Worm (Caenorhabditis elegans) whole organism, L4 larva: Measurements from ENCODE around the gene metl-18.

ENCODE experiments used
- ama-1 ChIP-seq: fragments of 150-350 bp; optimal IDR thresholded peaks from 2 replicates; lab custom pipeline; 2014; ENCODE audit warnings: inconsistent platforms, mixed read lengths
- dve-1 ChIP-seq: sonication (generic microtip); optimal IDR thresholded peaks from 2 replicates; lab custom pipeline; 2017; ENCODE audit warnings: antibody characterized with exemption, mild to moderate bottlenecking, missing genetic modification characterization, missing compliant biosample characterization; ENCODE audit not compliant: insufficient read depth
- egl-27 ChIP-seq: sonication (generic microtip); optimal IDR thresholded peaks from 3 replicates; lab custom pipeline; 2017; ENCODE audit warnings: missing biosample characterization, missing genetic modification reagents, missing genetic modification characterization
- lin-15B ChIP-seq: fragments of 150-350 bp; sonication (generic microtip); optimal IDR thresholded peaks from 3 replicates; lab custom pipeline; 2014; ENCODE audit warnings: missing biosample characterization, missing genetic modification characterization
- lin-39 ChIP-seq: fragments of 150-350 bp; optimal IDR thresholded peaks from 2 replicates; lab custom pipeline; 2014; ENCODE audit warnings: missing biosample characterization, missing genetic modification reagents, missing genetic modification characterization
- snpc-1.2 ChIP-seq: fragments of 200-800 bp; sonication (Bioruptor generic); IDR thresholded peaks from 2 replicates; pipeline ENCODE4 v1.3.6; 2022; ENCODE audit warnings: missing genetic modification reagents, missing genetic modification characterization, missing compliant biosample characterization

ce11 chrIII:3425438-3425837, at the start of gene metl-18:
- no peak for TF ChIP-seq dve-1
- no peak for TF ChIP-seq lin-15B (tag; lab: Kevin White, UChicago)
- no peak for TF ChIP-seq snpc-1.2
- TF ChIP-seq ama-1 (lab: Kevin White, UChicago): no peak
- no peak for TF ChIP-seq lin-39 (tag; lab: Kevin White, UChicago)
- TF ChIP-seq egl-27 (tag; lab: Kevin White, UChicago): no peak
